Worm (Caenorhabditis elegans) whole organism, L1 larva: ENCODE results near the gene nhr-126.

Experiments used
- C04F5.9 ChIP-seq: sonication (generic microtip); optimal IDR thresholded peaks from 2 replicates; lab custom pipeline; 2016; ENCODE audit warnings: missing genetic modification characterization, missing compliant biosample characterization
- C34B4.2 ChIP-seq: sonication (generic microtip); optimal IDR thresholded peaks from 2 replicates; lab custom pipeline; 2017; ENCODE audit warnings: mild to moderate bottlenecking, missing genetic modification characterization, missing compliant biosample characterization
- F16B12.6 ChIP-seq: fragments of 150-350 bp; optimal IDR thresholded peaks from 2 replicates; lab custom pipeline; 2014; ENCODE audit warnings: missing biosample characterization, missing genetic modification characterization
- Y116A8C.19 ChIP-seq: sonication (generic microtip); optimal IDR thresholded peaks from 2 replicates; lab custom pipeline; 2016; ENCODE audit warnings: missing compliant biosample characterization, missing genetic modification characterization, borderline replicate concordance
- aha-1 ChIP-seq: fragments of 150-350 bp; optimal IDR thresholded peaks from 2 replicates; lab custom pipeline; 2014; ENCODE audit warnings: missing biosample characterization, missing genetic modification characterization
- alr-1 ChIP-seq: fragments of 200-800 bp; sonication (Bioruptor generic); optimal IDR thresholded peaks from 2 replicates; lab custom pipeline; 2018; ENCODE audit warnings: borderline replicate concordance, mild to moderate bottlenecking, missing genetic modification characterization, missing compliant biosample characterization
- ama-1 ChIP-seq: fragments of 150-350 bp; optimal IDR thresholded peaks from 2 replicates; lab custom pipeline; 2014
- ceh-63 ChIP-seq: fragments of 200-800 bp; sonication (Bioruptor generic); optimal IDR thresholded peaks from 2 replicates; lab custom pipeline; 2018; ENCODE audit warnings: mild to moderate bottlenecking, missing genetic modification characterization, missing compliant biosample characterization
- ceh-8 ChIP-seq: fragments of 200-800 bp; sonication (Bioruptor generic); optimal IDR thresholded peaks from 2 replicates; lab custom pipeline; 2018; ENCODE audit warnings: mild to moderate bottlenecking, missing genetic modification characterization, moderate library complexity, missing compliant biosample characterization
- ceh-88 ChIP-seq: fragments of 200-800 bp; sonication (Bioruptor generic); IDR thresholded peaks from 2 replicates; pipeline ENCODE4 v1.3.6; 2022; ENCODE audit warnings: missing genetic modification characterization, missing compliant biosample characterization
- ceh-90 ChIP-seq: sonication (generic microtip); optimal IDR thresholded peaks from 2 replicates; lab custom pipeline; 2016; ENCODE audit warnings: missing genetic modification characterization, missing compliant biosample characterization
- ces-1 ChIP-seq: fragments of 150-350 bp; optimal IDR thresholded peaks from 2 replicates; lab custom pipeline; 2014; ENCODE audit warnings: missing biosample characterization, missing genetic modification reagents, missing genetic modification characterization
- dpl-1 ChIP-seq, 3 experiments: fragments of 150-350 bp in 2 of 3; sonication (generic microtip) in 1 of 3; optimal IDR thresholded peaks; 2 replicates each; lab custom pipeline; 2014 to 2017; ENCODE audit warnings: missing biosample characterization in 3 of 3, missing genetic modification characterization in 3 of 3, missing genetic modification reagents in 3 of 3
- dsc-1 ChIP-seq: sonication (generic microtip); optimal IDR thresholded peaks from 2 replicates; lab custom pipeline; 2016; ENCODE audit warnings: mild to moderate bottlenecking, missing genetic modification characterization, missing compliant biosample characterization
- efl-1 ChIP-seq, 4 experiments: fragments of 150-350 bp; optimal IDR thresholded peaks in 3 of 4; peaks in 1 of 4; 1 replicate in 1 of 4; 2 replicates in 3 of 4; lab custom pipeline; 2014; ENCODE audit warnings: missing biosample characterization in 2 of 4, missing genetic modification characterization in 2 of 4, missing genetic modification reagents in 2 of 4
- egl-13 ChIP-seq: sonication (generic microtip); optimal IDR thresholded peaks from 2 replicates; lab custom pipeline; 2016; ENCODE audit warnings: missing genotype, missing genetic modification reagents, missing genetic modification characterization, missing compliant biosample characterization
- egl-27 ChIP-seq, 2 experiments: fragments of 150-350 bp in 1 of 2; sonication (generic microtip); optimal IDR thresholded peaks; 3 replicates each; lab custom pipeline; 2017 to 2018; ENCODE audit warnings: missing biosample characterization in 2 of 2, missing genetic modification characterization in 2 of 2, missing genetic modification reagents in 2 of 2
- fkh-10 ChIP-seq: sonication (generic microtip); optimal IDR thresholded peaks from 2 replicates; lab custom pipeline; 2017; ENCODE audit warnings: missing biosample characterization, missing genetic modification reagents, missing genetic modification characterization
- fkh-4 ChIP-seq: sonication (generic microtip); optimal IDR thresholded peaks from 2 replicates; lab custom pipeline; 2016; ENCODE audit warnings: missing compliant biosample characterization, missing genetic modification characterization, borderline replicate concordance
- fos-1 ChIP-seq: fragments of 150-350 bp; optimal IDR thresholded peaks from 2 replicates; lab custom pipeline; 2014; ENCODE audit warnings: missing biosample characterization, missing genetic modification characterization
- hlh-17 ChIP-seq: fragments of 200-800 bp; sonication (Bioruptor generic); optimal IDR thresholded peaks from 2 replicates; lab custom pipeline; 2018; ENCODE audit warnings: missing genetic modification characterization, mild to moderate bottlenecking, missing compliant biosample characterization, moderate library complexity, borderline replicate concordance
- hlh-4 ChIP-seq: sonication (generic microtip); optimal IDR thresholded peaks from 2 replicates; lab custom pipeline; 2016; ENCODE audit warnings: mild to moderate bottlenecking, missing genetic modification characterization, missing compliant biosample characterization
- irx-1 ChIP-seq: sonication (generic microtip); optimal IDR thresholded peaks from 2 replicates; lab custom pipeline; 2016; ENCODE audit warnings: missing genetic modification characterization, missing compliant biosample characterization
- lin-13 ChIP-seq: fragments of 150-350 bp; optimal IDR thresholded peaks from 2 replicates; lab custom pipeline; 2014; ENCODE audit warnings: missing biosample characterization, missing genetic modification reagents, missing genetic modification characterization
- lin-14 ChIP-seq: fragments of 200-800 bp; sonication (Bioruptor generic); optimal IDR thresholded peaks from 2 replicates; lab custom pipeline; 2018; ENCODE audit warnings: mild to moderate bottlenecking, missing genetic modification characterization, moderate library complexity, missing compliant biosample characterization
- lin-15B ChIP-seq: fragments of 150-350 bp; sonication (generic microtip); optimal IDR thresholded peaks from 3 replicates; lab custom pipeline; 2014; ENCODE audit warnings: missing biosample characterization, missing genetic modification characterization
- lin-35 ChIP-seq, 2 experiments: fragments of 150-350 bp; optimal IDR thresholded peaks; 2 replicates each; lab custom pipeline; 2014; ENCODE audit warnings: missing biosample characterization in 2 of 2, missing genetic modification characterization in 2 of 2, missing genetic modification reagents in 2 of 2
- lin-39 ChIP-seq: fragments of 150-350 bp; optimal IDR thresholded peaks from 2 replicates; lab custom pipeline; 2014; ENCODE audit warnings: missing biosample characterization, missing genetic modification reagents, missing genetic modification characterization
- lir-3 ChIP-seq: sonication (generic microtip); optimal IDR thresholded peaks from 2 replicates; lab custom pipeline; 2016; ENCODE audit warnings: mild to moderate bottlenecking, missing genetic modification characterization, moderate library complexity, missing compliant biosample characterization; ENCODE audit not compliant: poor library complexity
- lsy-2 ChIP-seq, 2 experiments: fragments of 150-350 bp; optimal IDR thresholded peaks; 2 replicates each; lab custom pipeline; 2014; ENCODE audit warnings: missing biosample characterization in 2 of 2, missing genetic modification characterization in 2 of 2
- mab-9 ChIP-seq: fragments of 200-800 bp; sonication (Bioruptor generic); IDR thresholded peaks from 2 replicates; pipeline ENCODE4 v1.3.6; 2022; ENCODE audit warnings: missing genetic modification reagents, missing genetic modification characterization, missing compliant biosample characterization
- mef-2 ChIP-seq: fragments of 150-350 bp; optimal IDR thresholded peaks from 2 replicates; lab custom pipeline; 2014; ENCODE audit warnings: missing biosample characterization, missing genetic modification characterization
- nhr-11 ChIP-seq: fragments of 150-350 bp; optimal IDR thresholded peaks from 2 replicates; lab custom pipeline; 2014; ENCODE audit warnings: missing biosample characterization, missing genetic modification characterization
- nhr-12 ChIP-seq: sonication (generic microtip); optimal IDR thresholded peaks from 2 replicates; lab custom pipeline; 2017; ENCODE audit warnings: missing biosample characterization, missing genetic modification characterization
- nhr-19 ChIP-seq: fragments of 200-800 bp; sonication (Bioruptor generic); conservative IDR thresholded peaks from 2 replicates; pipeline ENCODE4 v1.3.6; 2022; ENCODE audit warnings: missing genetic modification characterization, missing compliant biosample characterization
- nhr-237 ChIP-seq: fragments of 150-350 bp; optimal IDR thresholded peaks from 2 replicates; lab custom pipeline; 2014; ENCODE audit warnings: missing biosample characterization, missing genetic modification characterization
- nhr-28 ChIP-seq: fragments of 150-350 bp; optimal IDR thresholded peaks from 2 replicates; lab custom pipeline; 2014; ENCODE audit warnings: missing biosample characterization, missing genetic modification characterization
- nhr-76 ChIP-seq: sonication (generic microtip); optimal IDR thresholded peaks from 2 replicates; lab custom pipeline; 2017; ENCODE audit warnings: missing biosample characterization, missing genetic modification characterization
- nhr-85 ChIP-seq: sonication (generic microtip); peaks from one replicate; lab custom pipeline; 2016; ENCODE audit warnings: missing genetic modification characterization, inconsistent platforms, missing compliant biosample characterization
- nhr-90 ChIP-seq: sonication (generic microtip); optimal IDR thresholded peaks from 2 replicates; lab custom pipeline; 2016; ENCODE audit warnings: mild to moderate bottlenecking, missing genetic modification characterization, missing compliant biosample characterization; ENCODE audit not compliant: poor library complexity
- pqm-1 ChIP-seq: sonication (generic microtip); optimal IDR thresholded peaks from 3 replicates; lab custom pipeline; 2017; ENCODE audit warnings: missing biosample characterization, missing genetic modification characterization
- rnt-1 ChIP-seq: sonication (generic microtip); optimal IDR thresholded peaks from 2 replicates; lab custom pipeline; 2016; ENCODE audit warnings: mild to moderate bottlenecking, missing genetic modification characterization, moderate library complexity, missing compliant biosample characterization
- skn-1 ChIP-seq: fragments of 150-350 bp; optimal IDR thresholded peaks from 2 replicates; lab custom pipeline; 2014; ENCODE audit warnings: missing biosample characterization, missing genetic modification characterization
- snpc-4 ChIP-seq: fragments of 150-350 bp; optimal IDR thresholded peaks from 2 replicates; lab custom pipeline; 2014; ENCODE audit warnings: missing biosample characterization, missing genetic modification characterization
- sup-37 ChIP-seq: fragments of 200-800 bp; sonication (Bioruptor generic); optimal IDR thresholded peaks from 2 replicates; lab custom pipeline; 2018; ENCODE audit warnings: mild to moderate bottlenecking, missing genetic modification characterization, missing compliant biosample characterization
- swsn-7 ChIP-seq: sonication (generic microtip); optimal IDR thresholded peaks from 2 replicates; lab custom pipeline; 2016; ENCODE audit warnings: missing genetic modification characterization, missing compliant biosample characterization
- tbx-2 ChIP-seq: sonication (generic microtip); optimal IDR thresholded peaks from 2 replicates; lab custom pipeline; 2016; ENCODE audit warnings: missing genetic modification characterization, missing compliant biosample characterization
- tlp-1 ChIP-seq: fragments of 150-350 bp; optimal IDR thresholded peaks from 2 replicates; lab custom pipeline; 2014; ENCODE audit warnings: missing biosample characterization, missing genetic modification characterization
- unc-130 ChIP-seq: fragments of 150-350 bp; optimal IDR thresholded peaks from 2 replicates; lab custom pipeline; 2017; ENCODE audit warnings: missing biosample characterization, missing genetic modification characterization, inconsistent platforms
- unc-86 ChIP-seq: sonication (generic microtip); optimal IDR thresholded peaks from 2 replicates; lab custom pipeline; 2016; ENCODE audit warnings: missing genetic modification characterization, missing compliant biosample characterization
- unc-98 ChIP-seq: fragments of 200-800 bp; sonication (Bioruptor generic); IDR thresholded peaks from 2 replicates; pipeline ENCODE4 v1.3.6; 2022; ENCODE audit warnings: missing genetic modification characterization, missing compliant biosample characterization
- vab-15 ChIP-seq: sonication (generic microtip); optimal IDR thresholded peaks from 2 replicates; lab custom pipeline; 2017; ENCODE audit warnings: missing genotype, mild to moderate bottlenecking, missing genetic modification characterization, missing compliant biosample characterization
- xbp-1 ChIP-seq: sonication (generic microtip); optimal IDR thresholded peaks from 2 replicates; lab custom pipeline; 2016; ENCODE audit warnings: missing genetic modification characterization, missing compliant biosample characterization
- zip-4 ChIP-seq: fragments of 200-800 bp; sonication (Bioruptor generic); optimal IDR thresholded peaks from 2 replicates; lab custom pipeline; 2018; ENCODE audit warnings: mild to moderate bottlenecking, missing genetic modification characterization, moderate library complexity, missing compliant biosample characterization

nhr-126 gene

DNA sequence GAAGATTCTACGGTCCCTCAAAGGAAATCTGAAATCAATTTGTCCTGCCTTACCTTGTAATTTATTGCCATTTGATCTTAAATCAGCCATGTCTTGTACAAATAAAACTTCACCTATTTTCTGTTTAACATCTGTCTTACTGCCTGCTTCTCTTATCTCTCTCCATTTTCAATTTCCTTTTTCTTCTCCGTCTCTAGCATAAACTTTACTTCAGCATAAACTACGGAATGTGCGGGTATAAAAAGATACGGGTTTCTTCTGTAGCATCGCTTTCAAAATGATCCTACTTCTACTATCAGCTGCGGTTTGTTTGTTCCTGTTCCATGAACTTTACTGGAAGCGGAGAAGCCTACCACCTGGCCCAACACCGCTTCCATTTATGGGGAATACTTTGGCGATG lies 15.9 kb downstream of the nhr-126 start, which contains the start of gene cyp-33C5 (continued):
- TF ChIP-seq lin-14 (GFP tag; lab: Kevin White, UChicago) (peak; percentile 84), lin-39 (tag; lab: Kevin White, UChicago) (no peak), efl-1 (optimal IDR thresholded peaks at IDR 0.05; lab: Kevin White, UChicago) (peak; percentile 43 to 59), efl-1 (GFP tag; optimal IDR thresholded peaks at IDR 0.05 in 1 of 2; lab: Kevin White, UChicago) (peak in 1 of 2 experiments; percentile 92), egl-27 (tag; optimal IDR thresholded peaks at IDR 0.05; lab: Kevin White, UChicago) (no peak), swsn-7 (tag; lab: Kevin White, UChicago) (no peak), ces-1 (GFP tag; lab: Kevin White, UChicago) (no peak), nhr-76 (tag; lab: Kevin White, UChicago) (no peak), alr-1 (tag; lab: Kevin White, UChicago) (no peak), zip-4 (GFP tag; lab: Kevin White, UChicago) (no peak), ceh-63 (GFP tag; lab: Kevin White, UChicago) (no peak), C34B4.2 (tag; lab: Kevin White, UChicago) (no peak), ceh-8 (GFP tag; lab: Kevin White, UChicago) (no peak), snpc-4 (tag; lab: Kevin White, UChicago) (no peak), unc-130 (tag; lab: Kevin White, UChicago) (no peak), tbx-2 (tag; lab: Kevin White, UChicago) (no peak), lsy-2 (tag; optimal IDR thresholded peaks at IDR 0.05; lab: Kevin White, UChicago) (peak in 1 of 2 experiments; percentile 16), lin-13 (GFP tag; lab: Kevin White, UChicago) (no peak), xbp-1 (no peak), rnt-1 (peak; percentile 12), fkh-4 (tag; lab: Kevin White, UChicago) (no peak), nhr-85 (tag; lab: Kevin White, UChicago) (peak; percentile 67), irx-1 (no peak), nhr-12 (tag; lab: Kevin White, UChicago) (no peak), unc-98 (no peak), ceh-90 (tag; lab: Kevin White, UChicago) (no peak), F16B12.6 (tag; lab: Kevin White, UChicago) (no peak), ama-1 (no peak), lin-15B (tag; lab: Kevin White, UChicago) (no peak), dpl-1 (GFP tag; optimal IDR thresholded peaks at IDR 0.05; lab: Kevin White, UChicago) (no peak), mab-9 (no peak), lin-35 (GFP tag; optimal IDR thresholded peaks at IDR 0.05; lab: Kevin White, UChicago) (peak in 1 of 2 experiments; percentile 31), Y116A8C.19 (no peak), tlp-1 (tag; lab: Kevin White, UChicago) (no peak), lir-3 (tag; lab: Kevin White, UChicago) (no peak), nhr-28 (tag; lab: Kevin White, UChicago) (no peak), hlh-4 (tag; lab: Kevin White, UChicago) (no peak), sup-37 (GFP tag; lab: Kevin White, UChicago) (no peak), C04F5.9 (tag; lab: Kevin White, UChicago) (no peak), dsc-1 (tag; lab: Kevin White, UChicago) (no peak), egl-13 (no peak), aha-1 (tag; lab: Kevin White, UChicago) (no peak), ceh-88 (GFP tag; lab: Robert Waterston, UW) (no peak), vab-15 (tag; lab: Kevin White, UChicago) (no peak), nhr-11 (no peak), skn-1 (tag; lab: Kevin White, UChicago) (no peak), fkh-10 (GFP tag; lab: Kevin White, UChicago) (no peak), nhr-237 (no peak), nhr-90 (tag; lab: Kevin White, UChicago) (no peak), hlh-17 (GFP tag; lab: Kevin White, UChicago) (no peak), nhr-19 (GFP tag; lab: Robert Waterston, UW) (no peak; the same call in 1 of the 2 replicates), mef-2 (tag; lab: Kevin White, UChicago) (no peak), unc-86 (no peak), pqm-1 (tag; lab: Kevin White, UChicago) (no peak), fos-1 (no peak)
